Worm (Caenorhabditis elegans) whole organism, early embryonic: ENCODE measurements around the gene end-1.

Experiments used
- ama-1 ChIP-seq: fragments of 150-350 bp; optimal IDR thresholded peaks from 2 replicates; lab custom pipeline; 2014
- pes-1 ChIP-seq: fragments of 200-800 bp; sonication (Bioruptor generic); IDR thresholded peaks from 2 replicates; pipeline ENCODE4 v1.3.6; 2022; ENCODE audit warnings: missing genetic modification reagents, missing genetic modification characterization, missing compliant biosample characterization
- tbx-11 ChIP-seq: fragments of 200-800 bp; sonication (Bioruptor generic); IDR thresholded peaks from 2 replicates; pipeline ENCODE4 v1.3.6; 2022; ENCODE audit warnings: missing genetic modification characterization, missing compliant biosample characterization

- TF ChIP-seq pes-1 (GFP tag; lab: Robert Waterston, UW): no peak
- TF ChIP-seq ama-1: peak; percentile 86
- 0 out of 2 replicates have a peak, but pooled peaks have one; percentile 32 for TF ChIP-seq tbx-11 (GFP tag; lab: Robert Waterston, UW)
These were observed 43.4 kb downstream of the end-1 start for ce11 chrV:14028256-14028743.
